Worm (Caenorhabditis elegans) whole organism, late embryonic: ENCODE measurements around the gene snx-6.

ENCODE experiments used
- C08G9.2 ChIP-seq: sonication (generic microtip); optimal IDR thresholded peaks from 2 replicates; lab custom pipeline; 2016; ENCODE audit warnings: mild to moderate bottlenecking, missing genetic modification characterization, moderate library complexity, missing compliant biosample characterization
- K02D7.2 ChIP-seq: sonication (generic microtip); optimal IDR thresholded peaks from 2 replicates; lab custom pipeline; 2017; ENCODE audit warnings: mild to moderate bottlenecking, missing genetic modification characterization, missing compliant biosample characterization
- K09A11.1 ChIP-seq: sonication (generic microtip); optimal IDR thresholded peaks from 2 replicates; lab custom pipeline; 2017; ENCODE audit warnings: antibody characterized with exemption, mild to moderate bottlenecking, missing genetic modification characterization, missing compliant biosample characterization; ENCODE audit not compliant: insufficient read depth
- T23F11.4 ChIP-seq: fragments of 200-800 bp; sonication (Bioruptor generic); optimal IDR thresholded peaks from 2 replicates; lab custom pipeline; 2018; ENCODE audit warnings: mild to moderate bottlenecking, missing genetic modification characterization, missing compliant biosample characterization
- ahr-1 ChIP-seq: sonication (generic microtip); optimal IDR thresholded peaks from 2 replicates; lab custom pipeline; 2016; ENCODE audit warnings: missing genetic modification characterization, missing compliant biosample characterization
- ama-1 ChIP-seq: fragments of 150-350 bp; optimal IDR thresholded peaks from 2 replicates; lab custom pipeline; 2014
- ceh-14 ChIP-seq: sonication (generic microtip); optimal IDR thresholded peaks from 2 replicates; lab custom pipeline; 2016; ENCODE audit warnings: missing genotype, missing genetic modification characterization, missing compliant biosample characterization
- ceh-18 ChIP-seq: sonication (generic microtip); optimal IDR thresholded peaks from 2 replicates; lab custom pipeline; 2016; ENCODE audit warnings: missing genetic modification characterization, missing compliant biosample characterization
- ceh-22 ChIP-seq: sonication (generic microtip); optimal IDR thresholded peaks from 2 replicates; lab custom pipeline; 2017; ENCODE audit warnings: missing biosample characterization, missing genetic modification characterization
- ceh-30 ChIP-seq: fragments of 150-350 bp; optimal IDR thresholded peaks from 2 replicates; lab custom pipeline; 2014; ENCODE audit warnings: missing biosample characterization, missing genetic modification characterization
- ceh-31 ChIP-seq: sonication (generic microtip); optimal IDR thresholded peaks from 2 replicates; lab custom pipeline; 2016; ENCODE audit warnings: missing genetic modification characterization, missing compliant biosample characterization
- ceh-34 ChIP-seq: sonication (generic microtip); optimal IDR thresholded peaks from 2 replicates; lab custom pipeline; 2016; ENCODE audit warnings: mild to moderate bottlenecking, missing genetic modification characterization, missing compliant biosample characterization
- ceh-9 ChIP-seq: sonication (generic microtip); optimal IDR thresholded peaks from 2 replicates; lab custom pipeline; 2016; ENCODE audit warnings: mild to moderate bottlenecking, missing genetic modification characterization, inconsistent platforms, missing compliant biosample characterization
- che-1 ChIP-seq: sonication (generic microtip); optimal IDR thresholded peaks from 2 replicates; lab custom pipeline; 2016; ENCODE audit warnings: mild to moderate bottlenecking, missing genetic modification characterization, missing compliant biosample characterization
- dmd-4 ChIP-seq: sonication (generic microtip); optimal IDR thresholded peaks from 2 replicates; lab custom pipeline; 2016; ENCODE audit warnings: borderline replicate concordance, missing genetic modification characterization, missing compliant biosample characterization
- dve-1 ChIP-seq: sonication (generic microtip); optimal IDR thresholded peaks from 2 replicates; lab custom pipeline; 2017; ENCODE audit warnings: antibody characterized with exemption, mild to moderate bottlenecking, missing genetic modification characterization, missing compliant biosample characterization
- elt-4 ChIP-seq: sonication (generic microtip); optimal IDR thresholded peaks from 2 replicates; lab custom pipeline; 2016; ENCODE audit warnings: missing genetic modification characterization, missing compliant biosample characterization
- ets-4 ChIP-seq: sonication (generic microtip); optimal IDR thresholded peaks from 2 replicates; lab custom pipeline; 2016; ENCODE audit warnings: missing genetic modification characterization, missing compliant biosample characterization
- eyg-1 ChIP-seq: sonication (generic microtip); optimal IDR thresholded peaks from 2 replicates; lab custom pipeline; 2016; ENCODE audit warnings: missing genotype, missing genetic modification characterization, missing compliant biosample characterization
- fax-1 ChIP-seq: sonication (generic microtip); optimal IDR thresholded peaks from 2 replicates; lab custom pipeline; 2016; ENCODE audit warnings: missing genotype, missing genetic modification characterization, missing compliant biosample characterization
- fkh-10 ChIP-seq: fragments of 150-350 bp; optimal IDR thresholded peaks from 2 replicates; lab custom pipeline; 2014; ENCODE audit warnings: missing biosample characterization, missing genetic modification reagents, missing genetic modification characterization
- gmeb-2 ChIP-seq: sonication (generic microtip); optimal IDR thresholded peaks from 2 replicates; lab custom pipeline; 2016; ENCODE audit warnings: missing genetic modification characterization, inconsistent platforms, missing compliant biosample characterization
- hlh-13 ChIP-seq: fragments of 200-800 bp; sonication (Bioruptor generic); optimal IDR thresholded peaks from 2 replicates; lab custom pipeline; 2018; ENCODE audit warnings: mild to moderate bottlenecking, missing genetic modification characterization, missing compliant biosample characterization
- hlh-15 ChIP-seq: sonication (generic microtip); optimal IDR thresholded peaks from 2 replicates; lab custom pipeline; 2016; ENCODE audit warnings: missing genetic modification characterization, missing compliant biosample characterization
- hlh-30 ChIP-seq: sonication (generic microtip); optimal IDR thresholded peaks from 2 replicates; lab custom pipeline; 2017; ENCODE audit warnings: antibody characterized with exemption, missing genetic modification characterization, missing compliant biosample characterization; ENCODE audit not compliant: insufficient read depth
- hlh-6 ChIP-seq: sonication (generic microtip); optimal IDR thresholded peaks from 2 replicates; lab custom pipeline; 2016; ENCODE audit warnings: missing genotype, missing genetic modification characterization, missing compliant biosample characterization
- hlh-8 ChIP-seq: sonication (generic microtip); optimal IDR thresholded peaks from 2 replicates; lab custom pipeline; 2016; ENCODE audit warnings: missing genotype, missing genetic modification characterization, missing compliant biosample characterization
- lim-6 ChIP-seq: sonication (generic microtip); optimal IDR thresholded peaks from 2 replicates; lab custom pipeline; 2016; ENCODE audit warnings: missing genetic modification characterization, missing compliant biosample characterization
- lin-11 ChIP-seq: fragments of 200-800 bp; sonication (Bioruptor generic); optimal IDR thresholded peaks from 2 replicates; lab custom pipeline; 2018; ENCODE audit warnings: mild to moderate bottlenecking, missing genetic modification characterization, missing compliant biosample characterization
- nfya-1 ChIP-seq: sonication (generic microtip); optimal IDR thresholded peaks from 2 replicates; lab custom pipeline; 2017; ENCODE audit warnings: missing genetic modification characterization, mild to moderate bottlenecking, missing compliant biosample characterization, antibody characterized with exemption, moderate library complexity
- nhr-11 ChIP-seq: fragments of 150-350 bp; optimal IDR thresholded peaks from 2 replicates; lab custom pipeline; 2014; ENCODE audit warnings: missing biosample characterization, missing genetic modification characterization
- nhr-232 ChIP-seq: sonication (generic microtip); optimal IDR thresholded peaks from 2 replicates; lab custom pipeline; 2016; ENCODE audit warnings: missing genetic modification characterization, missing compliant biosample characterization
- odd-2 ChIP-seq: sonication (generic microtip); optimal IDR thresholded peaks from 2 replicates; lab custom pipeline; 2017; ENCODE audit warnings: antibody characterized with exemption, mild to moderate bottlenecking, missing genetic modification characterization, missing compliant biosample characterization
- pag-3 ChIP-seq: sonication (generic microtip); optimal IDR thresholded peaks from 2 replicates; lab custom pipeline; 2016; ENCODE audit warnings: missing compliant biosample characterization, missing genetic modification characterization, borderline replicate concordance
- pat-9 ChIP-seq: fragments of 200-800 bp; sonication (Bioruptor generic); optimal IDR thresholded peaks from 2 replicates; lab custom pipeline; 2018; ENCODE audit warnings: mild to moderate bottlenecking, missing genetic modification characterization, moderate library complexity, missing compliant biosample characterization
- pha-4 ChIP-seq: fragments of 150-350 bp; optimal IDR thresholded peaks from 2 replicates; lab custom pipeline; 2018; ENCODE audit warnings: missing biosample characterization, missing genetic modification reagents, missing genetic modification characterization
- pqm-1 ChIP-seq: sonication (generic microtip); optimal IDR thresholded peaks from 2 replicates; lab custom pipeline; 2016; ENCODE audit warnings: missing genetic modification characterization, missing compliant biosample characterization
- pros-1 ChIP-seq: fragments of 150-350 bp; optimal IDR thresholded peaks from 2 replicates; lab custom pipeline; 2014; ENCODE audit warnings: missing biosample characterization, missing genetic modification reagents, missing genetic modification characterization
- ref-2 ChIP-seq: sonication (generic microtip); optimal IDR thresholded peaks from 2 replicates; lab custom pipeline; 2016; ENCODE audit warnings: missing genetic modification characterization, missing compliant biosample characterization
- rnt-1 ChIP-seq: sonication (generic microtip); optimal IDR thresholded peaks from 2 replicates; lab custom pipeline; 2016; ENCODE audit warnings: missing genetic modification characterization, missing compliant biosample characterization
- sdc-2 ChIP-seq: sonication (generic microtip); optimal IDR thresholded peaks from 2 replicates; lab custom pipeline; 2016; ENCODE audit warnings: missing genotype, missing genetic modification characterization, missing compliant biosample characterization
- sox-2 ChIP-seq: fragments of 200-800 bp; sonication (Bioruptor generic); IDR thresholded peaks from 2 replicates; pipeline ENCODE4 v1.3.6; 2022; ENCODE audit warnings: missing genetic modification reagents, missing genetic modification characterization, missing compliant biosample characterization
- sox-4 ChIP-seq: sonication (generic microtip); optimal IDR thresholded peaks from 2 replicates; lab custom pipeline; 2017; ENCODE audit warnings: mild to moderate bottlenecking, missing genetic modification characterization, inconsistent platforms, missing compliant biosample characterization
- tbx-2 ChIP-seq: sonication (generic microtip); optimal IDR thresholded peaks from 2 replicates; lab custom pipeline; 2016; ENCODE audit warnings: missing genetic modification characterization, missing compliant biosample characterization
- ttx-3 ChIP-seq: sonication (generic microtip); optimal IDR thresholded peaks from 2 replicates; lab custom pipeline; 2016; ENCODE audit warnings: missing genetic modification reagents, missing genetic modification characterization, missing compliant biosample characterization
- unc-55 ChIP-seq: sonication (generic microtip); optimal IDR thresholded peaks from 2 replicates; lab custom pipeline; 2017; ENCODE audit warnings: missing biosample characterization, missing genetic modification reagents, missing genetic modification characterization
- zip-5 ChIP-seq: sonication (generic microtip); optimal IDR thresholded peaks from 2 replicates; lab custom pipeline; 2016; ENCODE audit warnings: missing genetic modification characterization, missing compliant biosample characterization
- ztf-16 ChIP-seq: sonication (generic microtip); optimal IDR thresholded peaks from 2 replicates; lab custom pipeline; 2017; ENCODE audit warnings: missing genetic modification characterization, missing compliant biosample characterization

Gene snx-6

ce11 chrV:17952280-17952679, 27.6 kb downstream of the snx-6 start:
- TF ChIP-seq unc-55 (GFP tag; lab: Kevin White, UChicago): no peak
- TF ChIP-seq elt-4: peak; percentile 34
- no peak for TF ChIP-seq nfya-1
- no peak for TF ChIP-seq lim-6 (tag; lab: Kevin White, UChicago)
- no peak for TF ChIP-seq ceh-30 (tag; lab: Kevin White, UChicago)
- peak; percentile 76 for TF ChIP-seq pag-3 (tag; lab: Kevin White, UChicago)
- TF ChIP-seq ceh-34 (tag; lab: Kevin White, UChicago): no peak
- no peak for TF ChIP-seq tbx-2 (tag; lab: Kevin White, UChicago)
- TF ChIP-seq eyg-1: no peak
- no peak for TF ChIP-seq ets-4 (tag; lab: Kevin White, UChicago)
- no peak for TF ChIP-seq ceh-18 (tag; lab: Kevin White, UChicago)
- TF ChIP-seq hlh-15 (tag; lab: Kevin White, UChicago): no peak
- TF ChIP-seq ref-2: peak; percentile 9
- TF ChIP-seq pha-4: no peak
- no peak for TF ChIP-seq sox-2 (GFP tag; lab: Robert Waterston, UW)
- no peak for TF ChIP-seq K09A11.1 (tag; lab: Kevin White, UChicago)
- TF ChIP-seq K02D7.2 (tag; lab: Kevin White, UChicago): no peak

- peak; percentile 90 for TF ChIP-seq hlh-8
- no peak for TF ChIP-seq che-1 (tag; lab: Kevin White, UChicago)
- peak; percentile 88 for TF ChIP-seq pqm-1 (tag; lab: Kevin White, UChicago)
- TF ChIP-seq lim-6 (tag; lab: Kevin White, UChicago): peak; percentile 69
- TF ChIP-seq ttx-3 (tag; lab: Kevin White, UChicago): no peak
- peak; percentile 19 for TF ChIP-seq pat-9 (tag; lab: Kevin White, UChicago)
- no peak for TF ChIP-seq hlh-13 (GFP tag; lab: Kevin White, UChicago)
- peak; percentile 86 for TF ChIP-seq dve-1 (tag; lab: Kevin White, UChicago)
- TF ChIP-seq dmd-4 (tag; lab: Kevin White, UChicago): peak; percentile 46
- no peak for TF ChIP-seq ceh-30 (tag; lab: Kevin White, UChicago)
- TF ChIP-seq T23F11.4: no peak
- peak; percentile 14 for TF ChIP-seq ceh-22 (tag; lab: Kevin White, UChicago)
- peak; percentile 26; the same call in 1 of the 2 replicates for TF ChIP-seq sox-2 (GFP tag; lab: Robert Waterston, UW)
- TF ChIP-seq rnt-1: peak; percentile 91
- TF ChIP-seq gmeb-2: no peak
- peak; percentile 96 for TF ChIP-seq hlh-30 (tag; lab: Kevin White, UChicago)
- no peak for TF ChIP-seq lin-11
- TF ChIP-seq eyg-1: peak; percentile 64
- peak; percentile 96 for TF ChIP-seq pros-1 (tag; lab: Kevin White, UChicago)
- TF ChIP-seq ceh-31: peak; percentile 97
- peak; percentile 92 for TF ChIP-seq ceh-34 (tag; lab: Kevin White, UChicago)
- TF ChIP-seq ama-1 (lab: Kevin White, UChicago): no peak
- no peak for TF ChIP-seq ahr-1
- TF ChIP-seq ceh-9 (tag; lab: Kevin White, UChicago): no peak
- peak; percentile 96 for TF ChIP-seq nfya-1
- peak; percentile 94 for TF ChIP-seq C08G9.2 (tag; lab: Kevin White, UChicago)
- peak; percentile 49 for TF ChIP-seq zip-5 (tag; lab: Kevin White, UChicago)
- TF ChIP-seq tbx-2 (tag; lab: Kevin White, UChicago): peak; percentile 92
- peak; percentile 21 for TF ChIP-seq ztf-16 (tag; lab: Kevin White, UChicago)
- no peak for TF ChIP-seq fkh-10 (GFP tag; lab: Kevin White, UChicago)
- TF ChIP-seq elt-4: no peak
- no peak for TF ChIP-seq odd-2 (tag; lab: Kevin White, UChicago)
- peak; percentile 77 for TF ChIP-seq ceh-14 (tag; lab: Kevin White, UChicago)
- peak; percentile 96 for TF ChIP-seq ceh-18 (tag; lab: Kevin White, UChicago)
- TF ChIP-seq sdc-2 (tag; lab: Kevin White, UChicago): peak; percentile 71
- TF ChIP-seq ref-2: peak; percentile 95
- peak; percentile 35 for TF ChIP-seq sox-4 (tag; lab: Kevin White, UChicago)
- no peak for TF ChIP-seq hlh-15 (tag; lab: Kevin White, UChicago)
- no peak for TF ChIP-seq nhr-232 (tag; lab: Kevin White, UChicago)
- peak; percentile 55 for TF ChIP-seq hlh-6 (tag; lab: Kevin White, UChicago)
- TF ChIP-seq nhr-11 (tag; lab: Kevin White, UChicago): no peak
- peak; percentile 65 for TF ChIP-seq fax-1 (tag; lab: Kevin White, UChicago)
These were observed 28.5 kb downstream of the snx-6 start, which contains the start of gene Y59A8B.24 for ce11 chrV:17951172-17951999. TSS of gene Y59A8B.24 (plus strand) at chrV:17951949.
